Worm (Caenorhabditis elegans): ENCODE data around the gene C02E7.6.

Gene C02E7.6

DNA sequence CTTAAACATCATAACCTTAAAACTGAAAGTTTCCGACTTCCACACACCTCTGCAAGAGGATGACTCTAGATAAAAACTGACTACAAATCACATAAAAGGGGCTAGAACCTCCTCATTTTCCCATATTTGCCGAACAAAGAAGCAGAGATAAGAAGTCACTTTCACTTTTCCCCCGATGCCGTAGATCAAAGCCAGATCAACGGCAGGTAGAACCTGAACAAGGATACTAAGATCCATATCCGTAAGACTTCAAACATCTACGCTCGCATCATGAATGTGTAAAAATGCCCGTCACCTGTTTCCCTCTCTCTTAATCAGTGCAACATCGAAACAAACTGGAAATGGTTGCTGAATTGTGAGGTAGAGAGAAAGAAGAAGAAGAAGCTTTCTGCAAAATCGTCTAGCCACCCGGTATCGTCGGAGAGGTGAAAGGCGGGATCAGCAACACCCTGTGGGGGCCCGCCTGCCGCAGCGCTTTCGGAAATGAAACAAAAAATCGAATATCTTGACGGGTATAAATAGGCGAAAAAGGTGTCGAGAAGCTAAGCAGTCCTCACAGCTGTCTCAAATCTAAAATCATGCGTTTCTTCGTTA, at the start of gene C02E7.6:
Gene C02E7.6 (plus strand): TSS at position 544 of the 594 bp plus-strand sequence.
- TF ChIP-seq W03F9.2 (tag; optimal IDR thresholded peaks at IDR 0.05) (no peak), him-1 (tag; optimal IDR thresholded peaks at IDR 0.05) (no peak), dao-5 (tag; optimal IDR thresholded peaks at IDR 0.05) (no peak)

DNA sequence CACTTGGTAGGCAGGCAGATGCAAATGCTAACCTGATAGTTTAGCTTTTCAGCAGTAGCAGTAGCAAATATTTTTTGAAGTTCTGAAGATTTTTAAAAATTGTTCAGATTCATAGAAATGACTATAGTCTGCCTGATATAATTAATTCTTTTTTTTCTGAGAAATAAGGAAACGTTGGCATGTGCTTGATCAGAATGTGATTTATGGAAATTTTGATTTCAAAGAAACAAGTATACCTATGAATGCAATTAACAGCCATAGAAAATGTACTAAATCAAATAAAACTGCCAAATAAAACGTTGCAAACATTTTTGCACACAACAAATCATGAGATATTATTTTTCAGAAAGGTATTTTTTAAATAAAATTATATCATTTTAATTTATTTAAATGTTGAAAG, 48.4 kb upstream of the C02E7.6 start:
- no peak for TF ChIP-seq him-1 (tag; optimal IDR thresholded peaks at IDR 0.05)

DNA sequence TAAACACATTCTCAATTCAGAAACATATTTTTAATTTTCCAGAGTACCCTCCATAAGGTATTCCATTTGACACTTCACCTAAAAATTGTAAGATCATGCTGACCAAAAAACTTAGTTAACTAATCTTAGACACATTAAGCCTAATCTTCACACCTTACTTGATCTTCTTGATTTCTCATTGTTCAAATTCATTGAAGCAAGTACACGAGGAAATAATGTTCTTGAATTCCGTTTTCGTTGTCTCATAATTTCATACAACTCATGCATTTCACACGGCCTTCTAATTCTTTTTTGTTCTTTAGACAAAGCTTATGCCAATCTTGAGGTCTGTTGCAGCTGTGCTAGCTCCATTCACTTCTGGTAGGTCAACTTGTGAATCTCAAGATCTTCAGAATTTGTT, 47.0 kb upstream of the C02E7.6 start, which contains the start of gene srd-33:
Gene srd-33 (plus strand): TSS at position 301 of the 400 bp plus-strand sequence.
- TF ChIP-seq W03F9.2 (tag; optimal IDR thresholded peaks at IDR 0.05) = no peak
- no peak for TF ChIP-seq him-1 (tag; optimal IDR thresholded peaks at IDR 0.05)
- no peak for TF ChIP-seq dao-5 (tag; optimal IDR thresholded peaks at IDR 0.05)

DNA sequence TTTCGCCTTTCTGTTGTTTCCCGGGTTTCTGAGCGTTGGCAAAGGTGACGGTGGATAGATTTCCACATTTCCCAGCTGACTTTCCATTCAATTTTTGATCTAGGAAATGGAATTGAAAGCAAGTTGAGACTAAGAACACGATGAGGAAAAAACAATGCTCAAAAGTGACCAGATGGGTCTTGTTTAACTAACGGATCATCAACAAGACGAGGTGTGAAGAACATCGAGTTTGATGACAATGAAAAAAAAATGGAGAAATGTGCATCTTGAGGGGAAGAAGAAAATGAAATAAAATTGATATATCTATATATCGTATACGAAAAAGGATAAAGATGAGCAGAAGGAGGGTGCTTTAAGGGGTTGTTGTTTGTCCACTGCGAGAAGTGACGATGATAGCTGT, 41.4 kb upstream of the C02E7.6 start, which contains the start of gene T19H12.6:
Gene T19H12.6 (minus strand): TSS at position 101 of the 400 bp plus-strand sequence.
- TF ChIP-seq him-1 (tag; optimal IDR thresholded peaks at IDR 0.05) = no peak
- no peak for TF ChIP-seq dao-5 (tag; optimal IDR thresholded peaks at IDR 0.05)
- no peak for TF ChIP-seq W03F9.2 (tag; optimal IDR thresholded peaks at IDR 0.05)

DNA sequence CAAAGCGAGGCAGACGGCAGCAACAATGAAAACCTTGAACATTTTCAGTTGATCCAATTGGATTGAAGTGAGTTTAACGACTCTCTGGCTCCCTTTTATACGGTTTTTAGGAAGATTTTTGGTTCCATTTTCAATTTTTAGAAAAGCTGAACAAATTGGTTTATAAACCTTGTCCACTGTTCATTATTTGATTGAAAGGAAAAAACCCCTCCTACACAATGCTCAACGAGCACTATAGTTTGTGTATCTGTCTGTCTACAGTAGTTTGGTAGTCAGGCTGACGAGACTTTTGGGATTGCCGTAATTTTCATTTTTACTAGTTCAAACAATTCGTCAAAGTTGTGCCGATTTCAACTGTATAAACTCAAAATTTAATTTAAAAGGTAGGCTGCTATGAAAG, 39.8 kb upstream of the C02E7.6 start, which contains the start of gene T19H12.15:
Gene T19H12.15 (minus strand): TSS at position 101 of the 400 bp plus-strand sequence.
- TF ChIP-seq W03F9.2 (tag; optimal IDR thresholded peaks at IDR 0.05) = no peak
- TF ChIP-seq dao-5 (tag; optimal IDR thresholded peaks at IDR 0.05) = no peak
- TF ChIP-seq him-1 (tag; optimal IDR thresholded peaks at IDR 0.05) = no peak

DNA sequence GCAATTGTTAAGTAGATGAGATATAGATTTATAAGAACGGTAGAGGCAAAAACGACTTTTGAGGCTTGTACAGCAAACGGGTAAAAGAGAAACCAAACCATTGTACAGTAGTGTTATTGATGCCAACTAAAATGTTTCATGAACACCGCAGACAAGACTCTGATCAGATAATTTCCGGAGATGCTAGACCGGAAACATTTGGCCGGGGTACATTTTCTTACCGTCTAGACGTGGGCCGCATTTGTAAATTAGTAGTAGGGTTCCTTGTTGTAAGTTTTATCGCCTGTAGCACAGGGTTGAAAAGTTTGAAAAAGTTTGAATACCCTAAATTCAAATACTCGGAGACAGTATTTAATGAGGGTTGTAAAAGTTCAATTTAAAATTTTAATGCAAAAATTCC, 37.6 kb upstream of the C02E7.6 start, which contains the start of gene str-32:
Gene str-32 (minus strand): TSS at position 101 of the 400 bp plus-strand sequence.
- TF ChIP-seq W03F9.2 (tag; optimal IDR thresholded peaks at IDR 0.05) (no peak), him-1 (tag; optimal IDR thresholded peaks at IDR 0.05) (no peak), dao-5 (tag; optimal IDR thresholded peaks at IDR 0.05) (no peak)

DNA sequence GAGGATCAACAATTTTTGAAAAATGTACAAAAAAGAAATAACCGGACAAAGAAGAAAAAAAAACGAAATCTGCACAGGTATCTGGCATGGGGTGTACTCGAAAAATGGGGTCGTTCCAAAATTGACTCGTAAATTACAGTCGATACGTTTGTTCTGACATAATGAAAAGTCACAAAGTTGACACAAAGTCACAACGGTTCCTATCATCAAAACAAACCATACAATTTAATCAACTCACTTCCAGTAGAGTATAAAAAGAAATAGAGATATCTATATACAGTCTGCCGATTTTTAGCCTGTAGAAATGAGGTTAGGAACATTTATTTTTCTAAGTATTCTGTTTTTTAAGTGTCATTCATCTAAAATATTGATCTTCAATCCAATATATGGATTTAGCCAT, 34.5 kb upstream of the C02E7.6 start, which contains the start of gene T19H12.12:
Gene T19H12.12 (plus strand): TSS at position 301 of the 400 bp plus-strand sequence.
- TF ChIP-seq dao-5 (tag; optimal IDR thresholded peaks at IDR 0.05) = no peak
- no peak for TF ChIP-seq him-1 (tag; optimal IDR thresholded peaks at IDR 0.05)
- TF ChIP-seq W03F9.2 (tag; optimal IDR thresholded peaks at IDR 0.05) = no peak

DNA sequence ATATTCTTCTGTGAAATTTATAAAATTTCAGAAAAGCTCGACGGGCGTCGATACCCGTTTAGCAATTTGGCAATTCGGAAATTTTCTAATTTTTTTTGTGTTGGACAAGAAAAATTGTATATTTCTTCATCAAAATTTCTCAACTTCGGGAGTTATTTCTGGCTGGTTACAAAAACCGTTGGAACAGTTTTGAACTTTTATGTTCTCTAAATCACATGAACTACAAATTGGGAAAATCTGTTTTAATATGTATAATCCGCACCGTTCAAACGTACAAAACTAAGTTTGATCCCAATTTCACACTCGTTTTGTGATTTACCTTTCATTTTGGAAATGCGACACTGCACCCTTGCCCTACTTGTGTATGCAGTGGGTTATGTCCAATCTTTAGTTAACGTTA, 33.6 kb upstream of the C02E7.6 start, which contains the start of gene T19H12.3:
Gene T19H12.3 (plus strand): TSS at position 301 of the 400 bp plus-strand sequence.
- TF ChIP-seq him-1 (tag; optimal IDR thresholded peaks at IDR 0.05) = no peak
- TF ChIP-seq dao-5 (tag; optimal IDR thresholded peaks at IDR 0.05) = no peak
- TF ChIP-seq W03F9.2 (tag; optimal IDR thresholded peaks at IDR 0.05) = no peak

DNA sequence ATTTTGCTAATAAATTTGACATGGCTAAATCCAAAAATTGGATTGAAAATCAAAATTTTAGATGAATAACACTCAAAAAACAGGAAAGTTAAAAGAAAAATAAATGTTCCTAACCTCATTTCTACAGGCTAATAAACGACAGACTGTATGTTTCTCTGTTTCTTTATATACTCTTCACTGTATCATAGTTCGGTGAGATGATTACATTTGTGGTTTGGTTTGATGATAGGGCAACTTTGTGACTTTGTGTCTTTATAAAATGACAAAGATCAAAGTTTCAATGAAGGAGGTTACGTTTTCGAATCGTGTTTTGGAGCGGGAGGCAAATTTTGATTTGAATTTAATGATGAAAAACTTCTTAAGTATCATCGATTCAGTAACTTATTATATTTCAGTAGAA, 29.5 kb upstream of the C02E7.6 start, which contains the start of gene ugt-12:
Gene ugt-12 (minus strand): TSS at position 153 of the 400 bp plus-strand sequence.
- TF ChIP-seq W03F9.2 (tag; optimal IDR thresholded peaks at IDR 0.05) (no peak), dao-5 (tag; optimal IDR thresholded peaks at IDR 0.05) (no peak), him-1 (tag; optimal IDR thresholded peaks at IDR 0.05) (no peak)

DNA sequence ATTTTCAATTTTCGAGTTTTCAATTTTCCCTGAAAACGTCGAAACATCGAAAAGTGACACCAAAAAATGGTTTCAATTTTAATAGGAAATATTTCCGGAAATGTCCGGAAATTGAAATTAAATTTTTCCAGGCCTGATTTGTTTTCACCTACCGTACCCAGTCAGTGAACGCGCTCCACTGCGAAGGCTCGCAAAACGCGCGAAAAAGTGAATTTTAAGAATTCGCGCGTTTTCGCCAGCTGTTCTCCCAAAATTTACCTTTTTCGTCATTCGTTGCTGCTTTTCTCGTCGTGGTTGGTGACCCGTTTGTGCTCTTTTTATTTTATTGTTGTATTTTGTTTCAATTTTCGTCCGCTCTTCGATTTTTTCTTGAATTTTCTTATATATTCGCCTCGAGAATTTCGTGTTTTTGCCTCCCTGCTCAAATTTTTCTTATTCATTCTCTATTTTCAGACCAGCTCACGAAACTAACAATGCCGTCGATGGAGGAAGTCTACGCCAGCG, 29.0 kb upstream of the C02E7.6 start, which contains the start of gene T19H12.2:
Gene T19H12.2 (plus strand): TSS at position 454 of the 504 bp plus-strand sequence.
- TF ChIP-seq dao-5 (tag; optimal IDR thresholded peaks at IDR 0.05) (no peak), him-1 (tag; optimal IDR thresholded peaks at IDR 0.05) (no peak), W03F9.2 (tag; optimal IDR thresholded peaks at IDR 0.05) (peak; percentile 2)

DNA sequence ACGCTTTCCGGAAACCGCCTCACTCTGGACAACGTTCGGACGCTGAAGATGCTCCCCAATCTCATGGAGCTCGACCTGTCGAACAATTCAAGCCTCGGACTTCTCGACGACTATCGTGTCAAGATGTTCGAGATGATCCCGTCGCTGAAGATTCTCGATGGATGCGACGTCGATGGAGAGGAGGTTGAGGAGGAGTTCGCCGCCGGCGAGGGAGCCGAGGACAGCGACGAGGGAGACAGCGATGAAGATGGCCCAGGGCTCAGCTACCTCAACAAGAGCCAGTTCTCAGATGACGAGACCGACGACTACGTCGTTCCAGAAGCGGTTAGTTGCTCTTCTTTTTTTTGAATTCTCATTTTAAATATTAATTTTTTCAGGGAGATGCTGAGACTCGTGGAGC, 28.2 kb upstream of the C02E7.6 start:
- TF ChIP-seq dao-5 (tag; optimal IDR thresholded peaks at IDR 0.05) = no peak
- no peak for TF ChIP-seq him-1 (tag; optimal IDR thresholded peaks at IDR 0.05)
- no peak for TF ChIP-seq W03F9.2 (tag; optimal IDR thresholded peaks at IDR 0.05)

DNA sequence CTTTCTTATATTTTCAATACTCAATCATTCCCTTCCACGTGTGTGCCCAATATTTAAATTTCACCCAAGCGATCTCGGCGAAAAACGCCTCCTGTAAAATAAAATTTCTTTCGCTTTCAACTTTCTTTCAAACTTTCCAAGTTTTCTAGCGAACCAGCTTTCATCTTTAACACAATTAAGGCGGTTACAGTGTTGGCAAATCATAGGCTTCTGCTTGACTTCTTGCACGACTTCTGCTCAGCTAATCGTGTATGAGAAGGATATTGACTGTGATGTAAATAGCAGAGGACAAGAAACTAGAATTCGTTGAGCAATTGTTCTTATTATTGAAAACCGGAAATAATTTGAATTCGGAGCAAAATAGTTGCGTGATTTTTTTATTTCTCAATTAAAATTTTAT, 27.7 kb upstream of the C02E7.6 start:
- TF ChIP-seq W03F9.2 (tag; optimal IDR thresholded peaks at IDR 0.05) = no peak
- no peak for TF ChIP-seq dao-5 (tag; optimal IDR thresholded peaks at IDR 0.05)
- no peak for TF ChIP-seq him-1 (tag; optimal IDR thresholded peaks at IDR 0.05)

DNA sequence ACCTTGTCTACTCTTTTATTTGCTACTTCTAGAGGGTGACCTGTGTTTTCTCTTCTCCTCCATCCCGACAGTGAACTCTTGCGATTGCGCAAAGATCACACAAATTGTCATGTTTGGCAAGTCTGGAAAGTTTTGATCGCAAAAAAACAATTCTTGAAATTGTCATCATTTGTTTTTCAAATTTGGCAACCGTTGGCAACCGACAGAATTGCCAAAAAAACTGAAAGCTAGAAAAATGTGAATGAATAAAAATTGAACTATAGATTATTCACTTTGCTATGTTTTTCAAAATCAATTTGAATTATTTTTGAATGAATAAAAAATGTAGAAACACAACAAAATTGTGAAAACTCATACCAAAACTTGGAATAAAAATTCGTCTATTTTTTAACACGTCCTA, 24.0 kb upstream of the C02E7.6 start, which contains the start of gene ugt-11:
Gene ugt-11 (minus strand): TSS at position 101 of the 400 bp plus-strand sequence.
- TF ChIP-seq W03F9.2 (tag; optimal IDR thresholded peaks at IDR 0.05) (no peak), dao-5 (tag; optimal IDR thresholded peaks at IDR 0.05) (no peak), him-1 (tag; optimal IDR thresholded peaks at IDR 0.05) (no peak)

DNA sequence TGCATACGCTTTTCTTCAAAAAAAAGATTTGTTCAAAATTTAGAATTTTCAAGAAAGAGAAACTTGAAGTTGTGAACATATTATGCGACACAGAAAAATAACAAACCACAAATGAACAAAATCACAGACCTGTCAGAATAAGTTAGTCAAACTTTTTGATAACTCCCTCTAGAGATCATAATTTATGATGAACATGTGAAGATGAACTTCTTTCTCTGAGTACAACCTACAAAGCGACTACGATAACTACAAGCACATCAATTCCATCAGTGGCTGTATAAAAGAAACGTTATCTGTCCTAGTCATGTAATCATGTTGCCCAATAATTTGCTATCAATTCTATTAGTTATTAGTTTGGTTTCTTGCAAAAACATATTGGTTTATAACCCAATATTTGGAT, 23.3 kb upstream of the C02E7.6 start, which contains the start of gene ugt-9:
Gene ugt-9 (plus strand): TSS at position 305 of the 400 bp plus-strand sequence.
- TF ChIP-seq him-1 (tag; optimal IDR thresholded peaks at IDR 0.05) (no peak), dao-5 (tag; optimal IDR thresholded peaks at IDR 0.05) (no peak), W03F9.2 (tag; optimal IDR thresholded peaks at IDR 0.05) (no peak)

Data from whole organism, L4/young adult.